Worm (Caenorhabditis elegans) whole organism, young adult: ENCODE measurements around the gene cid-1.

ENCODE experiments used
- B0019.2 ChIP-seq: fragments of 200-800 bp; sonication (Bioruptor generic); conservative IDR thresholded peaks from 2 replicates; pipeline ENCODE4 v1.3.6; 2022; ENCODE audit warnings: missing genetic modification reagents, missing genetic modification characterization, missing compliant biosample characterization
- B0035.1 ChIP-seq: sonication (generic microtip); optimal IDR thresholded peaks from 2 replicates; lab custom pipeline; 2016; ENCODE audit warnings: missing genetic modification characterization, mild to moderate bottlenecking, missing compliant biosample characterization, missing genotype, missing genetic modification reagents
- F33H1.4 ChIP-seq: fragments of 200-800 bp; sonication (Bioruptor generic); IDR thresholded peaks from 2 replicates; pipeline ENCODE4 v1.3.6; 2022; ENCODE audit warnings: missing genetic modification reagents, missing genetic modification characterization, missing compliant biosample characterization
- F37B4.10 ChIP-seq: fragments of 200-800 bp; sonication (Bioruptor generic); IDR thresholded peaks from 2 replicates; pipeline ENCODE4 v1.3.6; 2022; ENCODE audit warnings: missing genetic modification characterization, missing compliant biosample characterization
- K11D2.4 ChIP-seq: fragments of 200-800 bp; sonication (Bioruptor generic); IDR thresholded peaks from 2 replicates; pipeline ENCODE4 v1.3.6; 2022; ENCODE audit warnings: missing genetic modification reagents, missing genetic modification characterization, missing compliant biosample characterization
- K12H6.12 ChIP-seq: fragments of 200-800 bp; sonication (Bioruptor generic); optimal IDR thresholded peaks from 2 replicates; lab custom pipeline; 2018; ENCODE audit warnings: mild to moderate bottlenecking, missing genetic modification characterization, missing compliant biosample characterization
- Y95B8A.8 ChIP-seq: fragments of 200-800 bp; sonication (Bioruptor generic); IDR thresholded peaks from 2 replicates; pipeline ENCODE4 v1.3.6; 2022; ENCODE audit warnings: missing genetic modification reagents, missing genetic modification characterization, missing compliant biosample characterization
- ama-1 ChIP-seq, 3 experiments: fragments of 150-350 bp in 1 of 3; sonication (generic microtip) in 2 of 3; optimal IDR thresholded peaks; 2 replicates each; lab custom pipeline; 2014 to 2018; ENCODE audit warnings: missing biosample characterization in 2 of 3, missing genetic modification characterization in 2 of 3, missing genetic modification reagents in 2 of 3
- athp-1 ChIP-seq: sonication (generic microtip); optimal IDR thresholded peaks from 2 replicates; lab custom pipeline; 2017; ENCODE audit warnings: mild to moderate bottlenecking, missing genetic modification characterization, missing compliant biosample characterization
- attf-5 ChIP-seq: fragments of 200-800 bp; sonication (Bioruptor generic); optimal IDR thresholded peaks from 2 replicates; lab custom pipeline; 2018; ENCODE audit warnings: mild to moderate bottlenecking, missing genetic modification characterization, missing compliant biosample characterization
- attf-6 ChIP-seq: fragments of 200-800 bp; sonication (Bioruptor generic); IDR thresholded peaks from 2 replicates; pipeline ENCODE4 v1.3.6; 2022; ENCODE audit warnings: missing genetic modification reagents, missing genetic modification characterization, missing compliant biosample characterization
- bed-1 ChIP-seq: fragments of 200-800 bp; sonication (Bioruptor generic); IDR thresholded peaks from 2 replicates; pipeline ENCODE4 v1.3.6; 2022; ENCODE audit warnings: missing genetic modification reagents, missing genetic modification characterization, missing compliant biosample characterization
- cebp-1 ChIP-seq, 2 experiments: fragments of 200-800 bp in 1 of 2; sonication (Bioruptor generic) in 1 of 2; sonication (generic microtip) in 1 of 2; IDR thresholded peaks in 1 of 2; optimal IDR thresholded peaks in 1 of 2; 2 replicates each; pipeline versions ENCODE4 v1.3.6 to Lab custom; 2017 to 2022; ENCODE audit warnings: missing compliant biosample characterization in 2 of 2, missing genetic modification characterization in 2 of 2, mild to moderate bottlenecking in 1 of 2, missing genetic modification reagents in 1 of 2, moderate library complexity in 1 of 2
- ceh-100 ChIP-seq: fragments of 200-800 bp; sonication (Bioruptor generic); IDR thresholded peaks from 2 replicates; pipeline ENCODE4 v1.3.6; 2022; ENCODE audit warnings: missing genetic modification reagents, missing genetic modification characterization, missing compliant biosample characterization
- ceh-27 ChIP-seq: fragments of 200-800 bp; sonication (Bioruptor generic); optimal IDR thresholded peaks from 2 replicates; lab custom pipeline; 2018; ENCODE audit warnings: mild to moderate bottlenecking, missing genetic modification characterization, moderate library complexity, missing compliant biosample characterization
- ceh-91 ChIP-seq: fragments of 200-800 bp; sonication (Bioruptor generic); IDR thresholded peaks from 2 replicates; pipeline ENCODE4 v1.3.6; 2022; ENCODE audit warnings: missing genetic modification reagents, missing genetic modification characterization, missing compliant biosample characterization
- die-1 ChIP-seq: sonication (generic microtip); optimal IDR thresholded peaks from 2 replicates; lab custom pipeline; 2016; ENCODE audit warnings: missing genotype, mild to moderate bottlenecking, missing genetic modification characterization, missing compliant biosample characterization
- egl-44 ChIP-seq: fragments of 200-800 bp; sonication (Bioruptor generic); IDR thresholded peaks from 2 replicates; pipeline ENCODE4 v1.3.6; 2022; ENCODE audit warnings: missing genetic modification reagents, missing genetic modification characterization, missing compliant biosample characterization
- hlh-12 ChIP-seq: sonication (generic microtip); optimal IDR thresholded peaks from 2 replicates; lab custom pipeline; 2016; ENCODE audit warnings: missing genetic modification characterization, missing compliant biosample characterization
- hrde-1 ChIP-seq: sonication (generic microtip); optimal IDR thresholded peaks from 2 replicates; lab custom pipeline; 2016; ENCODE audit warnings: missing genetic modification characterization, mild to moderate bottlenecking, missing compliant biosample characterization, moderate library complexity, missing genotype, missing genetic modification reagents, borderline replicate concordance
- lag-1 ChIP-seq: fragments of 200-800 bp; sonication (Bioruptor generic); IDR thresholded peaks from 2 replicates; pipeline ENCODE4 v1.3.6; 2022; ENCODE audit warnings: missing genetic modification reagents, missing genetic modification characterization, missing compliant biosample characterization
- let-526 ChIP-seq: fragments of 200-800 bp; sonication (Bioruptor generic); IDR thresholded peaks from 2 replicates; pipeline ENCODE4 v1.3.6; 2022; ENCODE audit warnings: missing genetic modification reagents, missing genetic modification characterization, missing compliant biosample characterization
- let-607 ChIP-seq, 2 experiments: fragments of 200-800 bp in 1 of 2; sonication (Bioruptor generic) in 1 of 2; sonication (generic microtip) in 1 of 2; optimal IDR thresholded peaks; 2 replicates each; lab custom pipeline; 2016 to 2018; ENCODE audit warnings: mild to moderate bottlenecking in 2 of 2, missing compliant biosample characterization in 2 of 2, missing genetic modification characterization in 2 of 2, moderate library complexity in 2 of 2, missing genotype in 1 of 2
- lin-35 ChIP-seq, 3 experiments: fragments of 150-350 bp in 2 of 3; sonication (generic microtip) in 1 of 3; optimal IDR thresholded peaks; 2 replicates each; lab custom pipeline; 2014 to 2018; ENCODE audit warnings: missing biosample characterization in 3 of 3, missing genetic modification characterization in 3 of 3, missing genetic modification reagents in 3 of 3
- lir-1 ChIP-seq: fragments of 200-800 bp; sonication (Bioruptor generic); conservative IDR thresholded peaks from 2 replicates; pipeline ENCODE4 v1.3.6; 2022; ENCODE audit warnings: missing genetic modification reagents, missing genetic modification characterization, missing compliant biosample characterization
- lsl-1 ChIP-seq: fragments of 200-800 bp; sonication (Bioruptor generic); optimal IDR thresholded peaks from 2 replicates; lab custom pipeline; 2018; ENCODE audit warnings: mild to moderate bottlenecking, missing genetic modification characterization, moderate library complexity, missing compliant biosample characterization
- lsy-27 ChIP-seq: sonication (generic microtip); optimal IDR thresholded peaks from 2 replicates; lab custom pipeline; 2017; ENCODE audit warnings: missing genetic modification characterization, mild to moderate bottlenecking, missing compliant biosample characterization, antibody characterized with exemption, missing genotype, borderline replicate concordance; ENCODE audit not compliant: insufficient read depth
- madf-6 ChIP-seq: fragments of 200-800 bp; sonication (Bioruptor generic); IDR thresholded peaks from 2 replicates; pipeline ENCODE4 v1.3.6; 2022; ENCODE audit warnings: missing genetic modification reagents, missing genetic modification characterization, missing compliant biosample characterization
- mel-28 ChIP-seq: sonication (generic microtip); optimal IDR thresholded peaks from 2 replicates; lab custom pipeline; 2016; ENCODE audit warnings: borderline replicate concordance, mild to moderate bottlenecking, missing genetic modification characterization, missing compliant biosample characterization
- mes-4 ChIP-seq: sonication (generic microtip); optimal IDR thresholded peaks from 2 replicates; lab custom pipeline; 2016; ENCODE audit warnings: missing genotype, missing genetic modification characterization, missing compliant biosample characterization
- nfya-2 ChIP-seq: fragments of 200-800 bp; sonication (Bioruptor generic); IDR thresholded peaks from 2 replicates; pipeline ENCODE4 v1.3.6; 2022; ENCODE audit warnings: missing genetic modification reagents, missing genetic modification characterization, missing compliant biosample characterization
- nfyb-1 ChIP-seq: fragments of 200-800 bp; sonication (Bioruptor generic); IDR thresholded peaks from 2 replicates; pipeline ENCODE4 v1.3.6; 2022; ENCODE audit warnings: missing genetic modification reagents, missing genetic modification characterization, missing compliant biosample characterization
- nhr-90 ChIP-seq: sonication (generic microtip); optimal IDR thresholded peaks from 2 replicates; lab custom pipeline; 2016; ENCODE audit warnings: missing genotype, mild to moderate bottlenecking, missing genetic modification characterization, missing compliant biosample characterization
- pbrm-1 ChIP-seq: fragments of 200-800 bp; sonication (Bioruptor generic); IDR thresholded peaks from 2 replicates; pipeline ENCODE4 v1.3.6; 2022; ENCODE audit warnings: missing genetic modification reagents, missing genetic modification characterization, missing compliant biosample characterization
- repo-1 ChIP-seq: sonication (generic microtip); optimal IDR thresholded peaks from 2 replicates; lab custom pipeline; 2017; ENCODE audit warnings: mild to moderate bottlenecking, missing genetic modification characterization, missing compliant biosample characterization
- tbp1 ChIP-seq: fragments of 200-800 bp; sonication (Bioruptor generic); optimal IDR thresholded peaks from 2 replicates; lab custom pipeline; 2018; ENCODE audit warnings: mild to moderate bottlenecking, missing genetic modification characterization, missing compliant biosample characterization
- tlf-1 ChIP-seq: fragments of 200-800 bp; sonication (Bioruptor generic); optimal IDR thresholded peaks from 2 replicates; lab custom pipeline; 2018; ENCODE audit warnings: mild to moderate bottlenecking, missing genetic modification characterization, missing compliant biosample characterization
- ztf-18 ChIP-seq: sonication (generic microtip); optimal IDR thresholded peaks from 2 replicates; lab custom pipeline; 2016; ENCODE audit warnings: missing genotype, mild to moderate bottlenecking, missing genetic modification characterization, missing compliant biosample characterization
- ztf-26 ChIP-seq: sonication (generic microtip); optimal IDR thresholded peaks from 2 replicates; lab custom pipeline; 2017; ENCODE audit warnings: missing genetic modification characterization, missing compliant biosample characterization
- ztf-3 ChIP-seq: fragments of 200-800 bp; sonication (Bioruptor generic); optimal IDR thresholded peaks from 2 replicates; lab custom pipeline; 2018; ENCODE audit warnings: mild to moderate bottlenecking, missing genetic modification characterization, missing compliant biosample characterization

cid-1 gene

DNA sequence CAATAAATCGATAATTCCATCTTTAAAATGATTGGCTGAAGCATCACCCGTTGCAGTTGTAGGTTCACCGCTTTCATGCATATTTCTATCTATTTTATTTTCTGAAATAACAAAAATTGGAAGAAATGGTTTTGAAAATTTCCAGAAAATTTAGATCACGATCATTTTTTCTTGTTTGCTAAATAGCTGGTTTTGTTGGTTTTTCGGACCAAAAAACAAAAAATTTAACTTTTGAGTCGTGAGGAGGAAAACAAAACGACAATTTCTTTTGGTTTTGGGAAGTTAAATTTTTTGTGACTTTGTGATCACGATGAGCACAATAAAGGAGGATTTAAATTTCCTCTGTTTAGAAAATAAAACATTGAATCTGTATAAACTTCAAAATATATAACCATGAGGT is 8.5 kb upstream of the cid-1 start, which contains the start of gene T10F2.2 (continued):
- TF ChIP-seq bed-1 (no peak), ceh-91 (GFP tag; lab: Robert Waterston, UW) (no peak)

DNA sequence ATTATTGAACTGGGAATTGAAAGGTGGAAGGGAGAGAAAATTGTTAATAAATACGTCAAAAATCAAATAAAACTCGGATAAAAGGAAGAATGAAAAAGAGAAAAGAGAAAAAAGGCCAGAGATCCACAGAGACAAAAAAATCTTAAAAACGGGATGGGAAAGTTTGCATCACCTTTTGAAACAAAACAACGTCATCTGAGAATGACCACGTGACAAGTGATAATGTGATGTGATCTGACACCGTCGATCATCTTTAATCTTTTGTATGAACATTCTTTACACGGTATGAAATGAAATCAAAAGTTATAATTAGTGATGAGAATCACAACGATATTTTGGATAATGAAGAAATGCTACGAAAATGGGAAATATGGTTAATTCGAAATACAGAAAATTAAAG is 8.0 kb upstream of the cid-1 start:
- TF ChIP-seq cebp-1 (GFP tag; IDR thresholded peaks at IDR 0.05; lab: Robert Waterston, UW) (no peak), cebp-1 (tag; optimal IDR thresholded peaks at IDR 0.05; lab: Kevin White, UChicago) (peak; percentile 8), hlh-12 (no peak), ztf-18 (no peak), Y95B8A.8 (GFP tag; lab: Robert Waterston, UW) (no peak), lsl-1 (GFP tag; lab: Kevin White, UChicago) (no peak)

DNA sequence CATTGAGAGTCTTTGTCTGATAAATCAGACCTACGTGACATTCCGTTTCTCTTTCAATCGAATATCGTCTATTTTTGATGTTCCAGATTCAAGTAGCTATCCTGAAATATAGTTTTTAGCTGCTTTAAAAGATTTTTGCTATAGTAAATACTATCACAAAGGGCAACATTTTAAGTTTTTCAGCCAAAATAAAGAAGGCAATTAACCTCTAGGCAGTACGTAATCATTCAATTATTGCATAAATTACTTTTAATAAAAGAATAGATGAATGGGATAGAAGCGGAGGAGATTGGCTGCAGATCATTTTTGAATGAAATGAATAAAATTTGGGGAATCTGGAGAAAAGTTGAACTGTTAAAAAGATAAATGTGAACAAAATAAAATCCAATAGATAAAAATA is 4.0 kb upstream of the cid-1 start, which contains the start of gene ulp-1:
Gene ulp-1 (minus strand): TSS at position 101 of the 400 bp plus-strand sequence.
- TF ChIP-seq repo-1 (tag; lab: Kevin White, UChicago): peak; percentile 22
- no peak for TF ChIP-seq ama-1 (optimal IDR thresholded peaks at IDR 0.05; lab: Kevin White, UChicago)
- TF ChIP-seq ama-1 (GFP tag; optimal IDR thresholded peaks at IDR 0.05; lab: Kevin White, UChicago): peak in 1 of 2 experiments; percentile 16
- peak; percentile 27; the same call in 1 of the 2 replicates for TF ChIP-seq ceh-100 (GFP tag; lab: Robert Waterston, UW)
- peak; percentile 32 for TF ChIP-seq madf-6 (GFP tag; lab: Robert Waterston, UW)
- no peak for TF ChIP-seq B0019.2 (GFP tag; lab: Robert Waterston, UW)

DNA sequence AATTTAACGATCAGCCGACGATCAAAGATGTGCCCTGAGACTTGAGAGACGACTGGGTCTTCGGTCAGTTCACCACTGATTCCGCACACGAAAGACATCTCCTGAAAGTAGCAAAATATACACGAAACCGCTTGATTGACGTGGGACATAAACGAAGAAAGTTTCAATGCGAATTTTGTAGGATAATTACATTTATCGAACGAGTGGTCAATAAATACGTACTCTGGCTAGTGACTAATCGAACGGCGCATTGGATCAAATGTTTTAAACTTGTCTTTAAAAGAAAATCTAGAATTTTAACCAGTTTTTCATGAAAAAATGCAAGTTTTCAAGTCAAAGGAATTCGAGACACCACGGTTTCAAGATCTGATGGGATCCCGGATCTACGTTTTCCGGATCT is 1.8 kb upstream of the cid-1 start, which contains the start of gene prp-19:
Gene prp-19 (minus strand): TSS at position 101 of the 400 bp plus-strand sequence.
- no peak for TF ChIP-seq hrde-1 (tag; lab: Kevin White, UChicago)
- no peak for TF ChIP-seq mes-4 (tag; lab: Kevin White, UChicago)
- TF ChIP-seq K11D2.4: no peak
- no peak for TF ChIP-seq lir-1 (GFP tag; lab: Robert Waterston, UW)
- TF ChIP-seq attf-6: no peak
- TF ChIP-seq egl-44 (GFP tag; lab: Robert Waterston, UW): no peak
- no peak for TF ChIP-seq tbp1
- no peak for TF ChIP-seq die-1 (tag; lab: Kevin White, UChicago)
- TF ChIP-seq mel-28: no peak
- no peak for TF ChIP-seq B0035.1
- TF ChIP-seq nhr-90 (tag; lab: Kevin White, UChicago): no peak
- no peak for TF ChIP-seq athp-1 (tag; lab: Kevin White, UChicago)
- no peak for TF ChIP-seq lin-35 (GFP tag; optimal IDR thresholded peaks at IDR 0.05; lab: Kevin White, UChicago)
- no peak for TF ChIP-seq attf-5 (GFP tag; lab: Kevin White, UChicago)
- no peak for TF ChIP-seq nfyb-1 (GFP tag; lab: Robert Waterston, UW)
- TF ChIP-seq, all 124 proteins: peak for 0

DNA sequence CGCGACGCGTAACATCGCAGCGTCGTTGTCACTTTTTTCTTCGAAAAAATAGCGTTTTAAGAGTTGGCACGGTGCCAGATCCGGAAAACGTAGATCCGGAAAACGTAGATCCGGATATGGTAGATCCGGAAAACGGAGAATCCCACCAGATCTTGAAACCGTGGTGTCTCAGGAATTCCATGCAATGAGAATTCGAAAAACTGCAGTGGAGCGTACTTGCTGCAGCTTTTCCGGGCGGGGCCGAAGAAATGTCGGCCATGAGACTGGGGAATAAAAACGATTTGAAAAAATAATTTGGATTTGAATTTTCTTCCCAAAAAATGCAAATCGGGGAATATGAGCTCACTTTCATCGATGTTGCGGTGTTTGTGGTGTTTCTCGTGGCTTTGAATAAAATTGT is 1.3 kb upstream of the cid-1 start, which contains the start of gene K10D2.5:
Gene K10D2.5 (plus strand): TSS at position 251 of the 400 bp plus-strand sequence.
- TF ChIP-seq ztf-3 (GFP tag; lab: Kevin White, UChicago) (no peak), nfya-2 (no peak), lsl-1 (GFP tag; lab: Kevin White, UChicago) (peak; percentile 77), lsy-27 (tag; lab: Kevin White, UChicago) (no peak), let-607 (tag; optimal IDR thresholded peaks at IDR 0.05; lab: Kevin White, UChicago) (peak; percentile 20 to 65), nhr-90 (tag; lab: Kevin White, UChicago) (no peak), ztf-26 (tag; lab: Kevin White, UChicago) (peak; percentile 25), ceh-27 (GFP tag; lab: Kevin White, UChicago) (peak; percentile 99), lag-1 (0 out of 2 replicates have a peak, but pooled peaks have one; percentile 24), attf-6 (peak; percentile 75), cebp-1 (GFP tag; IDR thresholded peaks at IDR 0.05; lab: Robert Waterston, UW) (peak; percentile 90), cebp-1 (tag; optimal IDR thresholded peaks at IDR 0.05; lab: Kevin White, UChicago) (peak; percentile 81), mes-4 (tag; lab: Kevin White, UChicago) (no peak), lir-1 (GFP tag; lab: Robert Waterston, UW) (peak; percentile 98), tlf-1 (GFP tag; lab: Kevin White, UChicago) (peak; percentile 81), let-526 (peak; percentile 96), F33H1.4 (GFP tag; lab: Robert Waterston, UW) (peak; percentile 83), pbrm-1 (peak; percentile 93), F37B4.10 (GFP tag; lab: Robert Waterston, UW) (no peak), K12H6.12 (peak; percentile 92)
